Worm (Caenorhabditis elegans) whole organism, late embryonic: Measurements from ENCODE around the gene K11E4.1.

ENCODE experiments used
- C08G9.2 ChIP-seq: sonication (generic microtip); optimal IDR thresholded peaks from 2 replicates; lab custom pipeline; 2016; ENCODE audit warnings: mild to moderate bottlenecking, missing genetic modification characterization, moderate library complexity, missing compliant biosample characterization
- dmd-4 ChIP-seq: sonication (generic microtip); optimal IDR thresholded peaks from 2 replicates; lab custom pipeline; 2016; ENCODE audit warnings: borderline replicate concordance, missing genetic modification characterization, missing compliant biosample characterization
- elt-2 ChIP-seq: sonication (generic microtip); optimal IDR thresholded peaks from 2 replicates; lab custom pipeline; 2016; ENCODE audit warnings: missing genetic modification reagents, missing genetic modification characterization, missing compliant biosample characterization
- gmeb-2 ChIP-seq: sonication (generic microtip); optimal IDR thresholded peaks from 2 replicates; lab custom pipeline; 2016; ENCODE audit warnings: missing genetic modification characterization, inconsistent platforms, missing compliant biosample characterization
- pqm-1 ChIP-seq: sonication (generic microtip); optimal IDR thresholded peaks from 2 replicates; lab custom pipeline; 2016; ENCODE audit warnings: missing genetic modification characterization, missing compliant biosample characterization
- sdc-2 ChIP-seq: sonication (generic microtip); optimal IDR thresholded peaks from 2 replicates; lab custom pipeline; 2016; ENCODE audit warnings: missing genotype, missing genetic modification characterization, missing compliant biosample characterization

DNA sequence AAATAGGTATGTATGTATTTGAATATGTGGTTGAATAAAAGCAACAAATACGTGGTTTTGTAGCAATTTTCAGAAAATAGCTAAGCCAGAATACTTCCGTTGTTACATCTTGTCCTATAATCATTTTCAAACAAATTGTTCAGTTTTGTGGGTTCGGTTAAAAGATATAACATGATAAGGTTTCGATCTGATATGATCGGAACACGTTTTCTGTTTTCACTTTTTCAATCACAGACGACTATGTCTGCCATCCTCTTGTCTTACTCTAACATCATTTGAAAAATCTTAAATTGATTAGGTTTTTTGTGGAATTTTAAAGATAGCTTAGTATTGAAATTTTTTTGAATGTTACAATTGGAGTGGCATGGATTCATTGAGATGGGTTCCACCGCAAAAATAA is 12.3 kb downstream of the K11E4.1 start:
- no peak for TF ChIP-seq gmeb-2 (tag; lab: Kevin White, UChicago)
- no peak for TF ChIP-seq sdc-2 (tag; lab: Kevin White, UChicago)
- TF ChIP-seq elt-2, result no peak
- TF ChIP-seq dmd-4 (tag; lab: Kevin White, UChicago), result no peak
- TF ChIP-seq pqm-1 (tag; lab: Kevin White, UChicago), result no peak
- no peak for TF ChIP-seq C08G9.2 (tag; lab: Kevin White, UChicago)
